Fruit fly (Drosophila melanogaster): ENCODE data around the gene S6kII.
A peak's percentile ranks its signal among the peaks of the same experiment; 100 is the strongest.

Gene S6kII

DNA sequence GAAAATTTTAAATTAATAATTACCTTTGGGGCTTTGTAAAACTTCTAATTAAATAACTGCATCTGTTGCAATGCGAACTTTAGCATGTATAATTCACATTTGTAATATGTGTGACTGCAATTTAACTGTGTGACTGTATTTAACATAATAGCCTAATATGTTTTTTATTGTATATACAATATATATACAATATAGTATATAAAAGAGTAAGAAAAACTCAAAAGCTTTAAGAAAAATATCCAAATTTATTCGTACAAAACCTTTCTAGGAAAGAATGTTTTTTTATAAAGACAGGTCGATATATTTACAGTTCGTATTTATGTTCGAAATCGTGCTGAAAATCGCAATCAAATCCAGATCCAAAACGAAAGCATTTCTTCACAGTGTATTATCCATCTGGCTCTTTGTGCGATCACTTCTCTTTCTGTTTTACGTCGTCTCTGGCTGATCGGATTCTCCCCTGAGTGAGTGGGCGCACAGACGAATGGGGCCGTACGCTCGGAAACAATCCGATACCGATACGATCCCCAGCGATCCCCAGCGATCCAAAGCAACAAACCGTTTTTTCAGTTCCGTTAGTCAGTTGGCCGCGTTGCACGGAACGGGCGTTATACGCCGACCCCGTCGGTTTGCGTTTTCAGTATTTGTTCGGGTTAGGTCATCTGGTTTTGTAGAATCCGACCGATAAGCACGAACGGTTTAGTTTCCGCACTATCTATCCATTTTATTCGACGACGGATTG lies 38.6 kb upstream of the S6kII start (continued):
- TF ChIP-seq Ada2b (GFP tag; IDR thresholded peaks at IDR 0.05) (peak; percentile 31; the same call in 1 of the 2 replicates), Hand (GFP tag; optimal IDR thresholded peaks at IDR 0.05) (peak; percentile 20), CG11696 (GFP tag; IDR thresholded peaks at IDR 0.05) (no peak), Meics (GFP tag; optimal IDR thresholded peaks at IDR 0.05) (peak; percentile 80), ase (GFP tag; IDR thresholded peaks at IDR 0.05) (0 out of 3 replicates have a peak, but pooled peaks have one; percentile 36), CG9876 (GFP tag; optimal IDR thresholded peaks at IDR 0.05) (peak; percentile 14), Lhr (GFP tag; optimal IDR thresholded peaks at IDR 0.05) (no peak), eyg (GFP tag; optimal IDR thresholded peaks at IDR 0.05) (no peak), tx (GFP tag; optimal IDR thresholded peaks at IDR 0.05) (peak; percentile 7), phol (tag; optimal IDR thresholded peaks at IDR 0.05) (peak; percentile 75), CG2199 (GFP tag; IDR thresholded peaks at IDR 0.05) (peak; percentile 96), CG6689 (GFP tag; IDR thresholded peaks at IDR 0.05) (peak; percentile 33; the same call in 1 of the 2 replicates), grn (GFP tag; optimal IDR thresholded peaks at IDR 0.05) (peak; percentile 18), Fer2 (tag; optimal IDR thresholded peaks at IDR 0.05) (no peak), CG32532 (GFP tag; IDR thresholded peaks at IDR 0.05) (peak; percentile 64), Hmr (GFP tag; optimal IDR thresholded peaks at IDR 0.05) (peak; percentile 63), bab2 (GFP tag; optimal IDR thresholded peaks at IDR 0.05) (peak; percentile 15), E2f2 (GFP tag; IDR thresholded peaks at IDR 0.05) (no peak), Chrac-16 (GFP tag; optimal IDR thresholded peaks at IDR 0.05) (peak; percentile 23), CG6854 (GFP tag; optimal IDR thresholded peaks at IDR 0.05) (peak; percentile 31), CG9817 (tag; optimal IDR thresholded peaks at IDR 0.05) (peak; percentile 51), CG8359 (GFP tag; optimal IDR thresholded peaks at IDR 0.05; ENCODE audit: borderline replicate concordance) (peak; percentile 51), Atf3 (GFP tag; optimal IDR thresholded peaks at IDR 0.05) (no peak), Drgx (GFP tag; IDR thresholded peaks at IDR 0.05) (no peak), Dbx (GFP tag; IDR thresholded peaks at IDR 0.05) (peak; percentile 31; the same call in 1 of the 3 replicates), hbn (GFP tag; IDR thresholded peaks at IDR 0.05; ENCODE audit: partially characterized antibody) (no peak), pho (GFP tag; optimal IDR thresholded peaks at IDR 0.05) (peak; percentile 19), Aef1 (GFP tag; IDR thresholded peaks at IDR 0.05) (peak; percentile 24; the same call in 1 of the 3 replicates), Oli (tag; optimal IDR thresholded peaks at IDR 0.05) (peak; percentile 84), CG8924 (tag; optimal IDR thresholded peaks at IDR 0.05) (peak; percentile 77), gce (GFP tag; IDR thresholded peaks at IDR 0.05) (no peak), twi (tag; optimal IDR thresholded peaks at IDR 0.05) (no peak), CG10267 (tag; optimal IDR thresholded peaks at IDR 0.05) (peak; percentile 56), gsb-n (tag; optimal IDR thresholded peaks at IDR 0.05) (peak; percentile 38), grau (tag; optimal IDR thresholded peaks at IDR 0.05) (peak; percentile 78), insv (GFP tag; optimal IDR thresholded peaks at IDR 0.05) (no peak), Rx (GFP tag; IDR thresholded peaks at IDR 0.05) (no peak), CG31224 (GFP tag; IDR thresholded peaks at IDR 0.05) (peak; percentile 48), crc (GFP tag; optimal IDR thresholded peaks at IDR 0.05) (no peak), CG34376 (GFP tag; optimal IDR thresholded peaks at IDR 0.05) (peak; percentile 15), wdn (GFP tag; IDR thresholded peaks at IDR 0.05) (no peak), Ssrp (tag; optimal IDR thresholded peaks at IDR 0.05) (peak; percentile 71), lola (GFP tag; optimal IDR thresholded peaks at IDR 0.05) (peak in 1 of 3 experiments; percentile 68), CG15269 (tag; optimal IDR thresholded peaks at IDR 0.05) (peak; percentile 70), dysf (GFP tag; IDR thresholded peaks at IDR 0.05) (peak; percentile 65), H2.0 (GFP tag; IDR thresholded peaks at IDR 0.05) (0 out of 2 replicates have a peak, but pooled peaks have one; percentile 8), CG34224 (GFP tag; IDR thresholded peaks at IDR 0.05; ENCODE audit: partially characterized antibody) (no peak), Antp (GFP tag; optimal IDR thresholded peaks at IDR 0.05) (peak; percentile 22), ttk (GFP tag; IDR thresholded peaks at IDR 0.05) (no peak)
